In genomic region chr2L:11022804-11023203, dm6 we compare ENCODE assay signal across 1 fruit fly cellular context.
TF ChIP-seq lines count a peak whose summit lies in the region.

No protein-coding gene starts in this region.

TF ChIP-seq in whole organism, prepupa, 60 proteins besides CTCF, POLR2A, EP300 and RAD21 (continued from another document):
- TF ChIP-seq Eip93F (GFP tag; optimal IDR thresholded peaks at IDR 0.05; lab: Kevin White, UChicago) (no peak), OdsH (GFP tag; optimal IDR thresholded peaks at IDR 0.05; lab: Kevin White, UChicago) (peak; percentile 40), Lpt (GFP tag; optimal IDR thresholded peaks at IDR 0.05; lab: Kevin White, UChicago) (no peak), net (GFP tag; optimal IDR thresholded peaks at IDR 0.05; lab: Kevin White, UChicago) (no peak), lz (GFP tag; optimal IDR thresholded peaks at IDR 0.05; lab: Kevin White, UChicago) (no peak), Gug (GFP tag; IDR thresholded peaks at IDR 0.05; lab: Robert Waterston, UW) (no peak), Eip78C (GFP tag; lab: Kevin White, UChicago) (peak; percentile 87), Hr39 (GFP tag; optimal IDR thresholded peaks at IDR 0.05; lab: Kevin White, UChicago) (peak; percentile 9), ss (GFP tag; optimal IDR thresholded peaks at IDR 0.05; lab: Kevin White, UChicago) (no peak), cyc (GFP tag; optimal IDR thresholded peaks at IDR 0.05; lab: Kevin White, UChicago) (peak; percentile 0), CG6276 (GFP tag; optimal IDR thresholded peaks at IDR 0.05; lab: Kevin White, UChicago) (no peak), esn (GFP tag; optimal IDR thresholded peaks at IDR 0.05; lab: Kevin White, UChicago) (peak; percentile 39), CG9139 (GFP tag; optimal IDR thresholded peaks at IDR 0.05; lab: Kevin White, UChicago) (no peak), fd85E (GFP tag; optimal IDR thresholded peaks at IDR 0.05; lab: Kevin White, UChicago) (no peak), CG15336 (GFP tag; IDR thresholded peaks at IDR 0.05; lab: Robert Waterston, UW) (peak; percentile 25; the same call in 1 of the 2 replicates), Hr38 (GFP tag; optimal IDR thresholded peaks at IDR 0.05; lab: Kevin White, UChicago) (no peak), fd59A (GFP tag; optimal IDR thresholded peaks at IDR 0.05; lab: Kevin White, UChicago) (no peak), Met (GFP tag; optimal IDR thresholded peaks at IDR 0.05; lab: Kevin White, UChicago) (peak; percentile 35), CG7368 (GFP tag; optimal IDR thresholded peaks at IDR 0.05; lab: Kevin White, UChicago) (no peak), CG31627 (GFP tag; optimal IDR thresholded peaks at IDR 0.05; lab: Kevin White, UChicago) (peak; percentile 9), Ets96B (tag; optimal IDR thresholded peaks at IDR 0.05; lab: Kevin White, UChicago) (no peak), CG16779 (tag; optimal IDR thresholded peaks at IDR 0.05; lab: Kevin White, UChicago) (no peak), CG6854 (GFP tag; optimal IDR thresholded peaks at IDR 0.05; lab: Kevin White, UChicago) (no peak), CG34406 (GFP tag; optimal IDR thresholded peaks at IDR 0.05; lab: Kevin White, UChicago) (no peak), spab (GFP tag; optimal IDR thresholded peaks at IDR 0.05; lab: Kevin White, UChicago) (no peak), Ets21C (GFP tag; optimal IDR thresholded peaks at IDR 0.05; lab: Kevin White, UChicago) (peak; percentile 15), CG3032 (tag; optimal IDR thresholded peaks at IDR 0.05; lab: Kevin White, UChicago) (no peak), CG3919 (GFP tag; optimal IDR thresholded peaks at IDR 0.05; lab: Kevin White, UChicago) (no peak), Sox102F (GFP tag; optimal IDR thresholded peaks at IDR 0.05; lab: Kevin White, UChicago) (peak; percentile 52), CG32006 (GFP tag; optimal IDR thresholded peaks at IDR 0.05; lab: Kevin White, UChicago) (peak; percentile 44), vri (GFP tag; optimal IDR thresholded peaks at IDR 0.05; lab: Kevin White, UChicago) (peak; percentile 1), Hr4 (GFP tag; optimal IDR thresholded peaks at IDR 0.05; lab: Kevin White, UChicago) (peak; percentile 25), svp (GFP tag; lab: Kevin White, UChicago) (peak; percentile 67)
